Fruit fly (Drosophila melanogaster) whole organism, pupa: ENCODE results near the gene CG15695.

Source experiments
- CG8159 ChIP-seq: fragments of 200-800 bp; sonication (Bioruptor generic); optimal IDR thresholded peaks from 3 replicates; lab custom pipeline; 2018; ENCODE audit warnings: missing biosample characterization, mild to moderate bottlenecking, missing genetic modification characterization, moderate library complexity
- Snoo ChIP-seq: fragments of 200-800 bp; sonication (Bioruptor generic); optimal IDR thresholded peaks from 3 replicates; lab custom pipeline; 2017; ENCODE audit warnings: missing biosample characterization, mild to moderate bottlenecking, missing genetic modification characterization, inconsistent platforms
- gl ChIP-seq: fragments of 200-800 bp; sonication (Bioruptor generic); optimal IDR thresholded peaks from 2 replicates; lab custom pipeline; 2018; ENCODE audit warnings: missing biosample characterization, mild to moderate bottlenecking, missing genetic modification characterization

dm6 chr3R:20872688-20873087 is 30.7 kb downstream of the CG15695 start, which contains the start of gene TotC:
- TF ChIP-seq CG8159 (tag; lab: Kevin White, UChicago) (no peak), gl (tag; lab: Kevin White, UChicago) (no peak), Snoo (tag; lab: Kevin White, UChicago) (no peak)
